Worm (Caenorhabditis elegans): ENCODE results near the gene mps-1.

DNA sequence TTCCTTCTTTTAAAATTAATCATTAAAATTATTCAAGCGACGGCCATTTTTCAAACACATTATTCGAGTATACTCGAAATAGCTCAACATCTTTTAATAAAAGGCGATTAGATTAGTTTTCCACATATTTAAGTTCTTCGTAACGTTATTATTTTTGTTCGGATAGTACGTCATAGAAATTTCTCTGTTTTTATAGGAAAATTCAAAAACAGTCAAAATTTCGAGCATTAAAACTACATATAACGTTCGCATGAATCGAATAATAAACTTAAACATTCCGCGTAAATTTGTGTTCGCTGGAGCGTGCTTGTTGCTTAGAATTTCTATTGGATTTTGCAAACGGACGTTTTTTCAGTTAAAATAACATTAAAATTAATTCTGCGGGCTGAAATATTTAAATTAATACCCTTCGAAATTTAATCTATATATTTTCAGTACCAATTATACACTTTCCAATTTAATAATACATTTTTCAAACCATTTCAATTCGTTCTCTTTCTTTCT lies 48.9 kb downstream of the mps-1 start, which contains the start of gene blos-4:
- TF ChIP-seq nfya-1 (tag; optimal IDR thresholded peaks at IDR 0.05; ENCODE audit: borderline replicate concordance, insufficient read depth) (no peak), dpff-1 (tag; optimal IDR thresholded peaks at IDR 0.05) (no peak), let-526 (GFP tag; IDR thresholded peaks at IDR 0.05) (no peak), mes-4 (tag; optimal IDR thresholded peaks at IDR 0.05) (no peak), sptf-2 (GFP tag; optimal IDR thresholded peaks at IDR 0.05) (no peak), snpc-4 (GFP tag; optimal IDR thresholded peaks at IDR 0.05) (no peak), snpc-4 (tag; optimal IDR thresholded peaks at IDR 0.05) (no peak), pha-4 (tag; optimal IDR thresholded peaks at IDR 0.05) (no peak), B0336.3 (GFP tag; IDR thresholded peaks at IDR 0.05) (no peak), ztf-18 (tag; optimal IDR thresholded peaks at IDR 0.05) (no peak)

All from whole organism, young adult.